Fruit fly (Drosophila melanogaster): ENCODE measurements around the gene CG2201.

Gene CG2201

dm6 chr2L:21618738-21619431 lies 5.0 kb downstream of the CG2201 start (continued):
- TF ChIP-seq sc (optimal IDR thresholded peaks at IDR 0.05) (no peak), sc (GFP tag; optimal IDR thresholded peaks at IDR 0.05) (peak; percentile 41), CG8944 (GFP tag; optimal IDR thresholded peaks at IDR 0.05) (peak; percentile 6), jing (GFP tag; optimal IDR thresholded peaks at IDR 0.05) (no peak), Hsf (GFP tag; optimal IDR thresholded peaks at IDR 0.05) (peak; percentile 22), ci (GFP tag; IDR thresholded peaks at IDR 0.05) (no peak), CG11504 (tag; optimal IDR thresholded peaks at IDR 0.05) (peak; percentile 46), nmo (GFP tag; optimal IDR thresholded peaks at IDR 0.05) (peak; percentile 52), her (GFP tag; optimal IDR thresholded peaks at IDR 0.05) (no peak), ERR (GFP tag; optimal IDR thresholded peaks at IDR 0.05) (no peak), Gsc (GFP tag; IDR thresholded peaks at IDR 0.05) (no peak), Deaf1 (tag; optimal IDR thresholded peaks at IDR 0.05) (peak; percentile 65), CTCF (GFP tag; optimal IDR thresholded peaks at IDR 0.05) (no peak), CG9727 (GFP tag; optimal IDR thresholded peaks at IDR 0.05) (peak; percentile 67), CG4424 (GFP tag; optimal IDR thresholded peaks at IDR 0.05) (peak; percentile 40), PHDP (tag; optimal IDR thresholded peaks at IDR 0.05) (peak; percentile 28), CG3726 (GFP tag; IDR thresholded peaks at IDR 0.05) (no peak), sima (GFP tag; optimal IDR thresholded peaks at IDR 0.05) (no peak), CG8290 (GFP tag; optimal IDR thresholded peaks at IDR 0.05) (no peak), CG8290 (tag; optimal IDR thresholded peaks at IDR 0.05) (peak in 1 of 2 experiments; percentile 51), Max (GFP tag; optimal IDR thresholded peaks at IDR 0.05) (peak; percentile 35), CG16863 (GFP tag; optimal IDR thresholded peaks at IDR 0.05) (peak; percentile 21), Doc3 (GFP tag; IDR thresholded peaks at IDR 0.05; ENCODE audit: partially characterized antibody) (no peak), CG2199 (GFP tag; IDR thresholded peaks at IDR 0.05) (peak; percentile 75; the same call in 2 of the 3 replicates), Adf1 (GFP tag; IDR thresholded peaks at IDR 0.05) (no peak), grau (tag; optimal IDR thresholded peaks at IDR 0.05) (peak; percentile 36), Optix (GFP tag; IDR thresholded peaks at IDR 0.05) (no peak), CG1024 (GFP tag; IDR thresholded peaks at IDR 0.05) (no peak), hkb (optimal IDR thresholded peaks at IDR 0.05) (no peak), hkb (GFP tag; IDR thresholded peaks at IDR 0.05) (peak; percentile 38; the same call in 1 of the 2 replicates), E2f1 (GFP tag; IDR thresholded peaks at IDR 0.05) (0 out of 2 replicates have a peak, but pooled peaks have one; percentile 13), CG13424 (tag; optimal IDR thresholded peaks at IDR 0.05) (peak; percentile 44), CG9817 (tag; optimal IDR thresholded peaks at IDR 0.05) (no peak), pfk (GFP tag; optimal IDR thresholded peaks at IDR 0.05) (no peak), hb (GFP tag; IDR thresholded peaks at IDR 0.05; ENCODE audit: partially characterized antibody) (no peak), CG4820 (GFP tag; optimal IDR thresholded peaks at IDR 0.05) (peak; percentile 12), Sry-β (GFP tag; optimal IDR thresholded peaks at IDR 0.05) (no peak), phol (tag; optimal IDR thresholded peaks at IDR 0.05) (peak; percentile 53), dmrt99B (tag; optimal IDR thresholded peaks at IDR 0.05) (peak; percentile 52), Fer3 (tag; optimal IDR thresholded peaks at IDR 0.05) (peak; percentile 24), CG18599 (GFP tag; optimal IDR thresholded peaks at IDR 0.05) (peak; percentile 8), CG10959 (GFP tag; IDR thresholded peaks at IDR 0.05) (no peak), ac (GFP tag; optimal IDR thresholded peaks at IDR 0.05) (no peak), CG31388 (GFP tag; optimal IDR thresholded peaks at IDR 0.05) (no peak), CG12942 (GFP tag; optimal IDR thresholded peaks at IDR 0.05) (no peak), Jarid2 (GFP tag; optimal IDR thresholded peaks at IDR 0.05) (no peak), CG12236 (GFP tag; optimal IDR thresholded peaks at IDR 0.05) (no peak), Usf (GFP tag; optimal IDR thresholded peaks at IDR 0.05) (no peak), CG3407 (GFP tag; optimal IDR thresholded peaks at IDR 0.05) (no peak), gsb-n (tag; optimal IDR thresholded peaks at IDR 0.05) (peak; percentile 26), CG33557 (GFP tag; optimal IDR thresholded peaks at IDR 0.05) (peak; percentile 22)

Data from whole organism, embryonic.